Fruit fly (Drosophila melanogaster) S2 (cell line): ENCODE results near the gene CG8838.

Source experiments
- CG8478 ChIP-seq: fragments of >200 bp; optimal IDR thresholded peaks from 2 replicates; lab custom pipeline; 2018
- CTCF ChIP-seq, 2 experiments: fragments of >200 bp; optimal IDR thresholded peaks; 2 replicates each; lab custom pipeline; 2018

DNA sequence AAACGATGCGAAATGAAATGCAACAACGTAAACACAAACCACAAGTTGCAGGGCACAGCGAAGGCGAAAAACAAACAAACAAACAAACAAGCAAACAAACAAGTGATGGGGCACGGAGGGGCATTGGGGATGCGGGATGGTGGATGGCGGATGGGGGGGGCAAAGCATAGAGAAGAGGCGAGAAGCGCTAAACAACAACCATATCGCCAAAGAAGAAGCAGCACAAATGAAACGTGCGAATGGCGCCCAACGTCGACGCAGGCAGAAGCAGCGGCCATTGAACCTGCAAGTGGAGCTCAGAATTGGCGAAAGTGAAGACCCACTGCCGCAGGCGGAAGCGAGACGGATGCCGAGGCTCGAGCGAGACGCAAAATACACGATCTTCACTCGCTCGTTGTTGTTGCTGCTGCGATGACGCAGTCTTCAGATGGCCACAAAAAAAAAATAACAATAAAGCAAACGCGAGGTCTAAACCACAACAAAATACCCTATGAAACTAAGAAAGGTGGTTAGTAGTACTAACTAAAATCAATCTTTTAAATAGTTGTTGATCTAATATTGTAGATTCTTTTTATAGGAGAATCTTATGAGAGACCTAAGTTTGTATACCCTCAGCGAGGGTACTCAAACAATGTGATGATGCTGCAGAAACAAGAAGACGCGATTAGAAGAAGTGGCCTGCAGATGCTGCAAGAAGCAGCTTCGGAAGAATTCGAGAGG lies 11.5 kb upstream of the CG8838 start:
- TF ChIP-seq CG8478 (lab: Kevin White, UChicago) (no peak), CTCF (optimal IDR thresholded peaks at IDR 0.05; lab: Kevin White, UChicago) (no peak)
